Fruit fly (Drosophila melanogaster) whole organism, embryonic: ENCODE measurements around the gene dib.

ENCODE experiments used
- Asciz ChIP-seq: fragments of 200-800 bp; sonication (Bioruptor generic); optimal IDR thresholded peaks from 2 replicates; lab custom pipeline; 2017; ENCODE audit warnings: missing biosample characterization, mild to moderate bottlenecking, missing genetic modification characterization, missing genetic modification reagents
- Awh ChIP-seq: fragments of 200-800 bp; sonication (Bioruptor generic); IDR thresholded peaks from 2 replicates; pipeline ENCODE4, ENCODE4 v1.3.6; 2022; ENCODE audit warnings: missing biosample characterization, missing genetic modification characterization
- B-H1 ChIP-seq: fragments of 200-800 bp; sonication (Bioruptor generic); IDR thresholded peaks from 3 replicates; pipeline ENCODE4 v1.3.6; 2022; ENCODE audit warnings: missing biosample characterization, missing genetic modification characterization
- C15 ChIP-seq: fragments of 200-800 bp; sonication (Bioruptor generic); IDR thresholded peaks from 3 replicates; pipeline ENCODE4 v1.3.6; 2022; ENCODE audit warnings: missing biosample characterization, missing genetic modification characterization
- CG10543 ChIP-seq: fragments of 200-800 bp; sonication (Bioruptor generic); optimal IDR thresholded peaks from 3 replicates; lab custom pipeline; 2017; ENCODE audit warnings: missing biosample characterization, mild to moderate bottlenecking, missing genetic modification characterization, moderate library complexity
- CG10959 ChIP-seq: fragments of 200-800 bp; sonication (Bioruptor generic); IDR thresholded peaks from 2 replicates; pipeline ENCODE4 v1.3.6; 2022; ENCODE audit warnings: missing biosample characterization, missing genetic modification characterization
- CG11560 ChIP-seq: fragments of 200-800 bp; sonication (Bioruptor generic); IDR thresholded peaks from 3 replicates; pipeline ENCODE4 v1.3.6; 2022; ENCODE audit warnings: missing biosample characterization, missing genetic modification characterization
- CG12155 ChIP-seq: fragments of 200-800 bp; sonication (Bioruptor generic); optimal IDR thresholded peaks from 3 replicates; lab custom pipeline; 2016; ENCODE audit warnings: missing biosample characterization, missing genetic modification characterization
- CG12942 ChIP-seq: fragments of 200-800 bp; sonication (Bioruptor generic); optimal IDR thresholded peaks from 3 replicates; lab custom pipeline; 2016; ENCODE audit warnings: missing biosample characterization, missing genetic modification characterization
- CG1602 ChIP-seq: fragments of 200-800 bp; sonication (Bioruptor generic); optimal IDR thresholded peaks from 3 replicates; lab custom pipeline; 2016; ENCODE audit warnings: missing biosample characterization, missing genetic modification characterization
- CG16779 ChIP-seq: fragments of 200-800 bp; sonication (Bioruptor generic); IDR thresholded peaks from 2 replicates; pipeline ENCODE4 v1.3.6; 2022; ENCODE audit warnings: missing biosample characterization, missing genetic modification characterization
- CG2120 ChIP-seq: fragments of 200-800 bp; sonication (Bioruptor generic); optimal IDR thresholded peaks from 3 replicates; lab custom pipeline; 2016; ENCODE audit warnings: missing biosample characterization, missing genetic modification characterization
- CG2712 ChIP-seq: fragments of 200-800 bp; optimal IDR thresholded peaks from 3 replicates; lab custom pipeline; 2019; ENCODE audit warnings: missing biosample characterization, mild to moderate bottlenecking, missing genetic modification characterization, moderate library complexity
- CG32532 ChIP-seq: fragments of 200-800 bp; sonication (Bioruptor generic); IDR thresholded peaks from 2 replicates; pipeline ENCODE4 v1.3.6; 2022; ENCODE audit warnings: missing biosample characterization, missing genetic modification characterization
- CG3407 ChIP-seq: fragments of 200-800 bp; sonication (Bioruptor generic); optimal IDR thresholded peaks from 2 replicates; lab custom pipeline; 2018; ENCODE audit warnings: missing biosample characterization, mild to moderate bottlenecking, missing genetic modification characterization
- CG4282 ChIP-seq: fragments of 200-800 bp; sonication (Bioruptor generic); optimal IDR thresholded peaks from 2 replicates; lab custom pipeline; 2016; ENCODE audit warnings: missing biosample characterization, missing genetic modification characterization
- CG4617 ChIP-seq: fragments of 200-800 bp; sonication (Bioruptor generic); optimal IDR thresholded peaks from 3 replicates; lab custom pipeline; 2016; ENCODE audit warnings: missing biosample characterization, missing genetic modification characterization, borderline replicate concordance
- CG6272 ChIP-seq: fragments of 200-800 bp; sonication (Bioruptor generic); IDR thresholded peaks from 2 replicates; pipeline ENCODE4 v1.3.6; 2022; ENCODE audit warnings: missing biosample characterization, missing genetic modification characterization
- CG7271 ChIP-seq: fragments of 200-800 bp; sonication (Bioruptor generic); optimal IDR thresholded peaks from 2 replicates; lab custom pipeline; 2018; ENCODE audit warnings: missing biosample characterization, mild to moderate bottlenecking, missing genetic modification characterization, moderate library complexity
- CrebB ChIP-seq: fragments of 200-800 bp; sonication (Bioruptor generic); optimal IDR thresholded peaks from 3 replicates; lab custom pipeline; 2018; ENCODE audit warnings: missing biosample characterization, mild to moderate bottlenecking, missing genetic modification characterization
- Dfd ChIP-seq, 2 experiments: fragments of >200 bp; optimal IDR thresholded peaks; 2 replicates each; lab custom pipeline; 2017; ENCODE audit warnings: missing biosample characterization in 2 of 2, missing genetic modification characterization in 2 of 2
- Drgx ChIP-seq: fragments of 200-800 bp; sonication (Bioruptor generic); IDR thresholded peaks from 2 replicates; pipeline ENCODE4 v1.3.6; 2022; ENCODE audit warnings: missing biosample characterization, missing genetic modification characterization
- Elba2 ChIP-seq: fragments of 200-800 bp; sonication (Bioruptor generic); optimal IDR thresholded peaks from 3 replicates; lab custom pipeline; 2016; ENCODE audit warnings: missing biosample characterization, missing genetic modification characterization
- Meics ChIP-seq: fragments of 200-800 bp; sonication (Bioruptor generic); optimal IDR thresholded peaks from 2 replicates; lab custom pipeline; 2017; ENCODE audit warnings: missing biosample characterization, mild to moderate bottlenecking, missing genetic modification characterization
- Mrtf ChIP-seq: fragments of 200-800 bp; sonication (Bioruptor generic); IDR thresholded peaks from 3 replicates; pipeline ENCODE4 v1.3.6; 2022; ENCODE audit warnings: missing biosample characterization, missing genetic modification characterization
- Nf-YA ChIP-seq: fragments of 200-800 bp; sonication (Bioruptor generic); IDR thresholded peaks from 2 replicates; pipeline ENCODE4 v1.3.6; 2022; ENCODE audit warnings: missing biosample characterization, missing genetic modification characterization
- Nf-YB ChIP-seq: fragments of 200-800 bp; sonication (Bioruptor generic); optimal IDR thresholded peaks from 3 replicates; lab custom pipeline; 2019; ENCODE audit warnings: missing biosample characterization, mild to moderate bottlenecking, missing genetic modification characterization, moderate library complexity
- Sin3A ChIP-seq: fragments of >200 bp; optimal IDR thresholded peaks from 2 replicates; lab custom pipeline; 2018
- Vsx1 ChIP-seq: fragments of 200-800 bp; sonication (Bioruptor generic); optimal IDR thresholded peaks from 2 replicates; lab custom pipeline; 2017; ENCODE audit warnings: missing biosample characterization, mild to moderate bottlenecking, missing genetic modification characterization, missing genetic modification reagents
- YL-1 ChIP-seq: fragments of 200-800 bp; sonication (Bioruptor generic); optimal IDR thresholded peaks from 3 replicates; lab custom pipeline; 2017; ENCODE audit warnings: missing biosample characterization, mild to moderate bottlenecking, missing genetic modification characterization
- ab ChIP-seq: fragments of 200-800 bp; sonication (Bioruptor generic); optimal IDR thresholded peaks from 2 replicates; lab custom pipeline; 2016; ENCODE audit warnings: missing biosample characterization, missing genetic modification characterization
- amos ChIP-seq: fragments of 200-800 bp; sonication (Bioruptor generic); IDR thresholded peaks from 2 replicates; pipeline ENCODE4 v1.3.6; 2022; ENCODE audit warnings: missing biosample characterization, missing genetic modification characterization; ENCODE audit not compliant: partially characterized antibody
- bbx ChIP-seq: fragments of 200-800 bp; sonication (Bioruptor generic); IDR thresholded peaks from 2 replicates; pipeline ENCODE4 v1.3.6; 2022; ENCODE audit warnings: missing biosample characterization, missing genetic modification characterization; ENCODE audit not compliant: partially characterized antibody
- ci ChIP-seq: fragments of 200-800 bp; sonication (Bioruptor generic); IDR thresholded peaks from 3 replicates; pipeline ENCODE4 v1.3.6; 2022; ENCODE audit warnings: missing biosample characterization, missing genetic modification characterization
- crc ChIP-seq: fragments of 200-800 bp; sonication (Bioruptor generic); optimal IDR thresholded peaks from 2 replicates; lab custom pipeline; 2016; ENCODE audit warnings: missing biosample characterization, missing genetic modification characterization
- crol ChIP-seq: fragments of 200-800 bp; sonication (Bioruptor generic); IDR thresholded peaks from 2 replicates; pipeline ENCODE4 v1.3.6; 2022; ENCODE audit warnings: missing biosample characterization, missing genetic modification characterization
- fd3F ChIP-seq: fragments of 200-800 bp; sonication (Bioruptor generic); optimal IDR thresholded peaks from 2 replicates; lab custom pipeline; 2018; ENCODE audit warnings: missing biosample characterization, mild to moderate bottlenecking, missing genetic modification characterization, moderate library complexity
- grn ChIP-seq: fragments of 200-800 bp; sonication (Bioruptor generic); optimal IDR thresholded peaks from 3 replicates; lab custom pipeline; 2017; ENCODE audit warnings: missing biosample characterization, missing genetic modification characterization
- h ChIP-seq: fragments of >200 bp; optimal IDR thresholded peaks from 2 replicates; lab custom pipeline; 2017
- hth ChIP-seq: fragments of >200 bp; optimal IDR thresholded peaks from 2 replicates; lab custom pipeline; 2017; ENCODE audit warnings: inconsistent platforms
- lola ChIP-seq, 3 experiments: fragments of >200 bp in 2 of 3; fragments of 200-800 bp in 1 of 3; sonication (Bioruptor generic) in 1 of 3; optimal IDR thresholded peaks; 2 replicates each; lab custom pipeline; 2017 to 2019; ENCODE audit warnings: missing biosample characterization in 3 of 3, missing genetic modification characterization in 3 of 3, mild to moderate bottlenecking in 1 of 3, moderate library complexity in 1 of 3
- mam ChIP-seq: fragments of 200-800 bp; sonication (Bioruptor generic); optimal IDR thresholded peaks from 3 replicates; lab custom pipeline; 2016; ENCODE audit warnings: missing biosample characterization, missing genetic modification characterization
- pho ChIP-seq: fragments of 200-800 bp; sonication (Bioruptor generic); optimal IDR thresholded peaks from 2 replicates; lab custom pipeline; 2016; ENCODE audit warnings: missing biosample characterization, missing genetic modification characterization
- salm ChIP-seq: fragments of 200-800 bp; sonication (Bioruptor generic); optimal IDR thresholded peaks from 2 replicates; lab custom pipeline; 2018; ENCODE audit warnings: missing biosample characterization, mild to moderate bottlenecking, missing genetic modification characterization
- stwl ChIP-seq: fragments of 200-800 bp; sonication (Bioruptor generic); optimal IDR thresholded peaks from 3 replicates; lab custom pipeline; 2018; ENCODE audit warnings: missing biosample characterization, mild to moderate bottlenecking, missing genetic modification characterization, moderate library complexity
- zen2 ChIP-seq: fragments of 200-800 bp; sonication (Bioruptor generic); IDR thresholded peaks from 3 replicates; pipeline ENCODE4 v1.3.6; 2022; ENCODE audit warnings: missing biosample characterization, missing genetic modification characterization; ENCODE audit not compliant: partially characterized antibody

The dib gene

dm6 chr3L:4068368-4068767 lies 6.3 kb downstream of the dib start (continued):
- TF ChIP-seq CG10543 (GFP tag; lab: Kevin White, UChicago) (peak; percentile 24), ci (GFP tag; lab: Robert Waterston, UW) (0 out of 3 replicates have a peak, but pooled peaks have one; percentile 17)

dm6 chr3L:4069069-4069468 lies 7.0 kb downstream of the dib start, which contains the start of gene CG32259:
CG32259 (plus strand) TSS chr3L:4069369.
- TF ChIP-seq hth (lab: Kevin White, UChicago) (no peak), stwl (tag; lab: Kevin White, UChicago) (peak; percentile 84)

- TF ChIP-seq CG10959: peak; percentile 73
- peak; percentile 79 for TF ChIP-seq CrebB (tag; lab: Kevin White, UChicago)
- TF ChIP-seq hth (lab: Kevin White, UChicago): no peak
- TF ChIP-seq salm (tag; lab: Kevin White, UChicago): peak; percentile 72
- peak; percentile 63 for TF ChIP-seq Vsx1 (GFP tag; lab: Kevin White, UChicago)
- TF ChIP-seq amos (GFP tag; lab: Robert Waterston, UW): no peak
- TF ChIP-seq CG2712: no peak
- TF ChIP-seq CG6272: peak; percentile 78
- TF ChIP-seq Asciz (GFP tag; lab: Kevin White, UChicago): peak; percentile 67
- no peak for TF ChIP-seq Sin3A (lab: Kevin White, UChicago)
- peak in 1 of 3 experiments; percentile 25 for TF ChIP-seq lola (GFP tag; optimal IDR thresholded peaks at IDR 0.05; lab: Kevin White, UChicago)
- no peak for TF ChIP-seq YL-1
- peak; percentile 88 for TF ChIP-seq crol (GFP tag; lab: Robert Waterston, UW)
- peak; percentile 80 for TF ChIP-seq CG12155 (GFP tag; lab: Kevin White, UChicago)
- no peak for TF ChIP-seq grn
- peak; percentile 62 for TF ChIP-seq CG3407 (GFP tag; lab: Kevin White, UChicago)
- TF ChIP-seq Elba2 (GFP tag; lab: Kevin White, UChicago): no peak
- TF ChIP-seq Meics (GFP tag; lab: Kevin White, UChicago): peak; percentile 85
- TF ChIP-seq pho (GFP tag; lab: Kevin White, UChicago): peak; percentile 85
- TF ChIP-seq ab: peak; percentile 78
- TF ChIP-seq zen2 (GFP tag; lab: Robert Waterston, UW): no peak
- TF ChIP-seq CG12942 (GFP tag; lab: Kevin White, UChicago): peak; percentile 79
- TF ChIP-seq Awh: peak; percentile 90
- peak; percentile 30 for TF ChIP-seq CG7271 (tag; lab: Kevin White, UChicago)
- peak; percentile 86 for TF ChIP-seq C15
- TF ChIP-seq CG4282: peak; percentile 84
- TF ChIP-seq CG2120 (GFP tag; lab: Kevin White, UChicago): peak; percentile 95
- peak; percentile 91 for TF ChIP-seq Nf-YA (GFP tag; lab: Robert Waterston, UW)
- no peak for TF ChIP-seq bbx (GFP tag; lab: Robert Waterston, UW)
- TF ChIP-seq CG16779 (GFP tag; lab: Robert Waterston, UW): peak; percentile 71
- TF ChIP-seq mam (GFP tag; lab: Kevin White, UChicago): peak; percentile 85
- peak; percentile 31 for TF ChIP-seq CG4617 (GFP tag; lab: Kevin White, UChicago)
- TF ChIP-seq Dfd (GFP tag; optimal IDR thresholded peaks at IDR 0.05; lab: Kevin White, UChicago): no peak
- peak; percentile 59 for TF ChIP-seq crc
- TF ChIP-seq h (lab: Kevin White, UChicago): no peak
- peak; percentile 90 for TF ChIP-seq Mrtf
- peak; percentile 72 for TF ChIP-seq CG1602
- TF ChIP-seq Nf-YB: peak; percentile 59
- peak; percentile 99 for TF ChIP-seq Drgx (GFP tag; lab: Robert Waterston, UW)
- TF ChIP-seq fd3F (GFP tag; lab: Kevin White, UChicago): peak; percentile 90
- peak; percentile 85 for TF ChIP-seq B-H1 (GFP tag; lab: Robert Waterston, UW)
- TF ChIP-seq CG32532: peak; percentile 94
- peak; percentile 82 for TF ChIP-seq CG11560 (tag; lab: Robert Waterston, UW)
Observed at dm6 chr3L:4070221-4070995, 8.3 kb downstream of the dib start.
